Fruit fly (Drosophila melanogaster): ENCODE results near the gene CG16815.

CG16815 gene

DNA sequence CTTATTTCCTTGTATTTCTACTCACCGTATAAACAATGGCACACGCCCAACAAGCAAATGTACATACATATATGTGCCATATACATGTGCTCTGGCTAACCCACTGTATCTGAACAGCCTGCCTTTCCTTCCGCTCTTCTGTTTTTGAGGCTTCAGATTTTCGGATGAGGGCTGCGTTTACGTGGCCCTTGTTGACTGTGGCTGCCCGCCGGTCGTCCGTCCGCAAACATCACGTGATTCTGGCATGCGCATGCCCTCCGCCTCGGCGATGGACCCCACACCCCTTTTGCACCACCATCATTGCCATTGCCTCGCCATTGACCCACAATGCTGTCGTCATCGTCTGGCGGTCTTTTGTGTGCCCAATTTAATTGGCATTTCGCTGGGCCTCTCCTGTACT, 24.4 kb upstream of the CG16815 start (continued):
- TF ChIP-seq org-1 (GFP tag; optimal IDR thresholded peaks at IDR 0.05) (peak; percentile 6), CoRest (tag; optimal IDR thresholded peaks at IDR 0.05) (no peak), pfk (GFP tag; optimal IDR thresholded peaks at IDR 0.05) (peak; percentile 56), chif (GFP tag; optimal IDR thresholded peaks at IDR 0.05) (peak in 1 of 2 experiments; percentile 8), Dip3 (GFP tag; optimal IDR thresholded peaks at IDR 0.05) (peak; percentile 22), lmd (GFP tag; IDR thresholded peaks at IDR 0.05) (no peak), Fer2 (tag; optimal IDR thresholded peaks at IDR 0.05) (no peak), grn (GFP tag; optimal IDR thresholded peaks at IDR 0.05) (no peak), bsh (GFP tag; optimal IDR thresholded peaks at IDR 0.05) (peak in 1 of 2 experiments; percentile 18), CG4730 (GFP tag; IDR thresholded peaks at IDR 0.05) (0 out of 2 replicates have a peak, but pooled peaks have one; percentile 24), Meics (GFP tag; optimal IDR thresholded peaks at IDR 0.05) (no peak), row (GFP tag; IDR thresholded peaks at IDR 0.05) (no peak), B-H2 (GFP tag; optimal IDR thresholded peaks at IDR 0.05) (peak; percentile 43), D19B (GFP tag; optimal IDR thresholded peaks at IDR 0.05) (no peak), shn (GFP tag; optimal IDR thresholded peaks at IDR 0.05) (peak; percentile 5), CG14014 (GFP tag; IDR thresholded peaks at IDR 0.05) (0 out of 2 replicates have a peak, but pooled peaks have one; percentile 9), Spps (tag; optimal IDR thresholded peaks at IDR 0.05) (no peak), CG7928 (GFP tag; optimal IDR thresholded peaks at IDR 0.05) (no peak), Bteb2 (GFP tag; optimal IDR thresholded peaks at IDR 0.05) (no peak), Stat92E (GFP tag; optimal IDR thresholded peaks at IDR 0.05) (no peak), Xbp1 (GFP tag; optimal IDR thresholded peaks at IDR 0.05) (peak; percentile 47), CG7745 (tag; optimal IDR thresholded peaks at IDR 0.05) (no peak), Dad (GFP tag; optimal IDR thresholded peaks at IDR 0.05) (peak; percentile 3), Med (GFP tag) (peak; percentile 93), crol (GFP tag; IDR thresholded peaks at IDR 0.05) (peak; percentile 81), Hsf (GFP tag; optimal IDR thresholded peaks at IDR 0.05) (no peak), prd (optimal IDR thresholded peaks at IDR 0.05) (no peak), prd (GFP tag; IDR thresholded peaks at IDR 0.05) (no peak), Hand (GFP tag; optimal IDR thresholded peaks at IDR 0.05) (peak; percentile 71), zen (tag; optimal IDR thresholded peaks at IDR 0.05) (no peak), CG6813 (GFP tag; optimal IDR thresholded peaks at IDR 0.05) (peak; percentile 57), CG10543 (GFP tag; optimal IDR thresholded peaks at IDR 0.05) (peak; percentile 91), CG13424 (tag; optimal IDR thresholded peaks at IDR 0.05) (peak; percentile 29), hth (optimal IDR thresholded peaks at IDR 0.05) (no peak), Dip2 (GFP tag; IDR thresholded peaks at IDR 0.05) (no peak), Vsx1 (GFP tag; optimal IDR thresholded peaks at IDR 0.05) (peak; percentile 25), Sry-δ (GFP tag; optimal IDR thresholded peaks at IDR 0.05) (no peak), crp (GFP tag; optimal IDR thresholded peaks at IDR 0.05) (peak in 1 of 2 experiments; percentile 7), CG18764 (GFP tag; optimal IDR thresholded peaks at IDR 0.05) (no peak), CG3163 (GFP tag; optimal IDR thresholded peaks at IDR 0.05) (no peak), CkIIα-i1 (GFP tag; IDR thresholded peaks at IDR 0.05) (no peak), CG15479 (GFP tag; optimal IDR thresholded peaks at IDR 0.05) (peak; percentile 12), CG6683 (GFP tag; optimal IDR thresholded peaks at IDR 0.05) (peak; percentile 64), CG15601 (tag; optimal IDR thresholded peaks at IDR 0.05) (peak; percentile 25), insv (GFP tag; optimal IDR thresholded peaks at IDR 0.05) (no peak), CG30020 (tag; optimal IDR thresholded peaks at IDR 0.05) (no peak), Bdp1 (GFP tag; optimal IDR thresholded peaks at IDR 0.05) (no peak), Hr3 (GFP tag; optimal IDR thresholded peaks at IDR 0.05) (no peak), CG10654 (GFP tag; optimal IDR thresholded peaks at IDR 0.05) (no peak), mld (GFP tag; IDR thresholded peaks at IDR 0.05; ENCODE audit: partially characterized antibody) (no peak), tup (GFP tag; optimal IDR thresholded peaks at IDR 0.05) (no peak)

All from whole organism, embryonic.